Worm (Caenorhabditis elegans): ENCODE measurements around the gene mrpl-1.
A peak's percentile ranks its signal among the peaks of the same experiment; 100 is the strongest.

mrpl-1 gene

ce11 chrIV:7722806-7723205, 13.3 kb upstream of the mrpl-1 start, which contains the start of gene C50F7.6:
C50F7.6 (minus strand) TSS chrIV:7723199.
- no peak for TF ChIP-seq ztf-3 (GFP tag; optimal IDR thresholded peaks at IDR 0.05)
- no peak for TF ChIP-seq him-1 (tag; optimal IDR thresholded peaks at IDR 0.05)
- no peak for TF ChIP-seq hmg-20 (GFP tag; IDR thresholded peaks at IDR 0.05)
- TF ChIP-seq F49E8.2 (tag; optimal IDR thresholded peaks at IDR 0.05; ENCODE audit: insufficient read depth), result no peak
- TF ChIP-seq dpl-1 (GFP tag; optimal IDR thresholded peaks at IDR 0.05), result no peak
- no peak for TF ChIP-seq T07F8.4 (tag; optimal IDR thresholded peaks at IDR 0.05)
- TF ChIP-seq sea-2 (GFP tag; IDR thresholded peaks at IDR 0.05), result no peak
- no peak for TF ChIP-seq F37B4.10 (GFP tag; IDR thresholded peaks at IDR 0.05)
- TF ChIP-seq cebp-2 (GFP tag; IDR thresholded peaks at IDR 0.05), result no peak
- TF ChIP-seq ZK185.1 (tag; optimal IDR thresholded peaks at IDR 0.05; ENCODE audit: poor library complexity, severe bottlenecking), result no peak

ce11 chrIV:7717916-7718315, 8.4 kb upstream of the mrpl-1 start, which contains the start of gene F33D4.6:
F33D4.6 (minus strand) TSS chrIV:7718016.
- TF ChIP-seq hmg-1.2 (GFP tag; IDR thresholded peaks at IDR 0.05) (no peak), ztf-18 (tag; optimal IDR thresholded peaks at IDR 0.05) (no peak), aptf-2 (GFP tag; conservative IDR thresholded peaks at IDR 0.05) (no peak), F37B4.10 (GFP tag; IDR thresholded peaks at IDR 0.05) (no peak), ztf-25 (GFP tag; IDR thresholded peaks at IDR 0.05) (no peak), F33H1.4 (GFP tag; IDR thresholded peaks at IDR 0.05) (no peak), T07F8.4 (tag; optimal IDR thresholded peaks at IDR 0.05) (no peak)

- no peak for TF ChIP-seq mcd-1 (GFP tag; IDR thresholded peaks at IDR 0.05)
- no peak for TF ChIP-seq attf-3 (GFP tag; conservative IDR thresholded peaks at IDR 0.05)
- no peak for TF ChIP-seq repo-1 (tag; optimal IDR thresholded peaks at IDR 0.05)
- TF ChIP-seq dpff-1 (tag; optimal IDR thresholded peaks at IDR 0.05), result no peak
- TF ChIP-seq ztf-18 (tag; optimal IDR thresholded peaks at IDR 0.05), result no peak
- TF ChIP-seq ceh-100 (GFP tag; IDR thresholded peaks at IDR 0.05), result no peak
- no peak for TF ChIP-seq madf-10 (tag; optimal IDR thresholded peaks at IDR 0.05)
- no peak for TF ChIP-seq F23B12.7 (tag; optimal IDR thresholded peaks at IDR 0.05; ENCODE audit: insufficient read depth)
- no peak for TF ChIP-seq lir-1 (GFP tag; conservative IDR thresholded peaks at IDR 0.05)
- no peak for TF ChIP-seq Y53G8AR.9 (GFP tag; conservative IDR thresholded peaks at IDR 0.05)
- TF ChIP-seq nhr-27 (tag; optimal IDR thresholded peaks at IDR 0.05), result no peak
- TF ChIP-seq unc-62 (GFP tag; optimal IDR thresholded peaks at IDR 0.05), result no peak
These were observed 2.8 kb upstream of the mrpl-1 start for ce11 chrIV:7712252-7712651.

ce11 chrIV:7710824-7711223, 1.3 kb upstream of the mrpl-1 start, which contains the start of gene nhr-8:
nhr-8 (plus strand) TSS chrIV:7710983.
- TF ChIP-seq lin-54 (GFP tag; optimal IDR thresholded peaks at IDR 0.05), result peak; percentile 2
- no peak for TF ChIP-seq F33H1.4 (GFP tag; IDR thresholded peaks at IDR 0.05)
- peak; percentile 20 for TF ChIP-seq madf-10 (tag; optimal IDR thresholded peaks at IDR 0.05)
- no peak for TF ChIP-seq bed-1 (GFP tag; IDR thresholded peaks at IDR 0.05)
- peak; percentile 52; the same call in 1 of the 2 replicates for TF ChIP-seq dox-1 (GFP tag; IDR thresholded peaks at IDR 0.05)
- peak in 1 of 2 experiments; percentile 14 for TF ChIP-seq let-607 (tag; optimal IDR thresholded peaks at IDR 0.05)
- no peak for TF ChIP-seq dpff-1 (tag; optimal IDR thresholded peaks at IDR 0.05)
- peak; percentile 5 for TF ChIP-seq tbp1 (GFP tag; optimal IDR thresholded peaks at IDR 0.05)
- TF ChIP-seq ets-4 (GFP tag; optimal IDR thresholded peaks at IDR 0.05), result peak; percentile 89
- no peak for TF ChIP-seq ccch-3 (GFP tag; optimal IDR thresholded peaks at IDR 0.05)
- TF ChIP-seq ztf-22 (GFP tag; optimal IDR thresholded peaks at IDR 0.05), result peak; percentile 12
- peak; percentile 50 for TF ChIP-seq atf-7 (tag; optimal IDR thresholded peaks at IDR 0.05)
- TF ChIP-seq nhr-80 (tag; optimal IDR thresholded peaks at IDR 0.05), result peak; percentile 97
- TF ChIP-seq cebp-1 (GFP tag; IDR thresholded peaks at IDR 0.05), result peak; percentile 74; the same call in 1 of the 2 replicates
- TF ChIP-seq cebp-1 (tag; optimal IDR thresholded peaks at IDR 0.05), result peak; percentile 75
- no peak for TF ChIP-seq mxl-1 (tag; optimal IDR thresholded peaks at IDR 0.05)
- TF ChIP-seq mes-4 (tag; optimal IDR thresholded peaks at IDR 0.05), result no peak
- TF ChIP-seq tbx-9 (tag; optimal IDR thresholded peaks at IDR 0.05; ENCODE audit: borderline replicate concordance), result no peak
- peak; percentile 70 for TF ChIP-seq nfyb-1 (GFP tag; IDR thresholded peaks at IDR 0.05)
